Fruit fly (Drosophila melanogaster) whole organism, wandering third instar larva: ENCODE data around the gene CG1640.

Experiments used
- Jra ChIP-seq: sonication (Bioruptor generic); optimal IDR thresholded peaks from 2 replicates; lab custom pipeline; 2016; ENCODE audit warnings: missing biosample characterization, missing genetic modification characterization
- dmrt93B ChIP-seq: fragments of 200-800 bp; sonication (Bioruptor generic); optimal IDR thresholded peaks from 2 replicates; lab custom pipeline; 2018; ENCODE audit warnings: missing biosample characterization, mild to moderate bottlenecking, missing genetic modification characterization
- jim ChIP-seq: fragments of 175-275, 200-325 bp; sonication (Bioruptor generic); optimal IDR thresholded peaks from 2 replicates; lab custom pipeline; 2016; ENCODE audit warnings: missing biosample characterization, mild to moderate bottlenecking, missing genetic modification characterization
- psq ChIP-seq: fragments of 200-800 bp; sonication (Bioruptor generic); optimal IDR thresholded peaks from 3 replicates; lab custom pipeline; 2017; ENCODE audit warnings: missing biosample characterization, mild to moderate bottlenecking, missing genetic modification characterization, moderate library complexity

DNA sequence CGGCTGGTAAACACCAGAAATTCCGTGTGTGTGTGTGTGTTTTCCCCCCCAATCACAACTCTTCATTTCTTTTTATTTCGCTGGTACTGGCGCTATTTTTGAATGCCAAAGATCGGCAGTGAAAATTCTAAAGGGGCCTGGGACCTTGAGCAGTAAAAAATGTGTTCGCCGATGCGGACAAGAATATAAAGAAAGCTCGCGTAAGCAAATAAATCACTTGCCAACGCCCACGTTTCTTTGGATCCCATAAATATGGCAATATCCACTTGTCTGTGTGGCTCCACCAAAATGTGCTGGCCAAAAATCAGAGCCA, 21.6 kb downstream of the CG1640 start:
- TF ChIP-seq Jra (no peak), psq (GFP tag; lab: Kevin White, UChicago) (no peak), jim (GFP tag; lab: Kevin White, UChicago) (no peak), dmrt93B (no peak)
